Fruit fly (Drosophila melanogaster): Measurements from ENCODE around the gene CG13312.
A peak's percentile ranks its signal among the peaks of the same experiment; 100 is the strongest.

- TF ChIP-seq br (GFP tag; optimal IDR thresholded peaks at IDR 0.05) (no peak), Dif (GFP tag; optimal IDR thresholded peaks at IDR 0.05; ENCODE audit: partially characterized antibody) (no peak), dl (GFP tag; optimal IDR thresholded peaks at IDR 0.05; ENCODE audit: insufficient read depth in 1 of 2, partially characterized antibody in 2 of 2) (no peak), Hnf4 (GFP tag; optimal IDR thresholded peaks at IDR 0.05) (no peak), Dfd (GFP tag; optimal IDR thresholded peaks at IDR 0.05) (no peak), CG32264 (GFP tag; optimal IDR thresholded peaks at IDR 0.05) (no peak), fru (GFP tag; optimal IDR thresholded peaks at IDR 0.05) (peak; percentile 38)
Measured at dm6 chr3L:8822881-8823435, 15.9 kb upstream of the CG13312 start.
